Fruit fly (Drosophila melanogaster) whole organism, wandering third instar larva: ENCODE results near the gene Sry-beta.

ENCODE experiments used
- Abd-B ChIP-seq: fragments of >200 bp; optimal IDR thresholded peaks from 2 replicates; lab custom pipeline; 2017; ENCODE audit warnings: missing biosample characterization, missing genetic modification characterization
- HLH106 ChIP-seq: fragments of 200-800 bp; optimal IDR thresholded peaks from 3 replicates; lab custom pipeline; 2019; ENCODE audit warnings: missing biosample characterization, mild to moderate bottlenecking, missing genetic modification characterization, moderate library complexity
- Hr78 ChIP-seq: fragments of >200 bp; optimal IDR thresholded peaks from 2 replicates; lab custom pipeline; 2017; ENCODE audit warnings: missing biosample characterization, missing genetic modification characterization
- Myc ChIP-seq: fragments of >200 bp; optimal IDR thresholded peaks from 2 replicates; lab custom pipeline; 2017
- OdsH ChIP-seq: fragments of 200-800 bp; sonication (Bioruptor generic); optimal IDR thresholded peaks from 2 replicates; lab custom pipeline; 2016; ENCODE audit warnings: missing biosample characterization, mild to moderate bottlenecking, missing genetic modification characterization
- Sp1 ChIP-seq: fragments of 200-800 bp; sonication (Bioruptor generic); optimal IDR thresholded peaks from 3 replicates; lab custom pipeline; 2019; ENCODE audit warnings: missing biosample characterization, mild to moderate bottlenecking, missing genetic modification characterization, moderate library complexity
- dl ChIP-seq, 2 experiments: fragments of 175-275, 200-275 bp in 1 of 2; fragments of 200-275 bp in 1 of 2; sonication (Bioruptor generic); optimal IDR thresholded peaks; lab custom pipeline; 2018; ENCODE audit warnings: mild to moderate bottlenecking in 2 of 2, missing biosample characterization in 2 of 2, missing genetic modification characterization in 2 of 2, moderate library complexity in 2 of 2; ENCODE audit not compliant: partially characterized antibody in 2 of 2, insufficient read depth in 1 of 2
- fru ChIP-seq: fragments of 200-800 bp; sonication (Bioruptor generic); optimal IDR thresholded peaks from 3 replicates; lab custom pipeline; 2016; ENCODE audit warnings: missing biosample characterization, mild to moderate bottlenecking, missing genetic modification characterization
- lola ChIP-seq: fragments of >200 bp; optimal IDR thresholded peaks from 2 replicates; lab custom pipeline; 2017; ENCODE audit warnings: missing biosample characterization, missing genetic modification characterization
- pan ChIP-seq: fragments of >200 bp; optimal IDR thresholded peaks from 2 replicates; lab custom pipeline; 2017
- sv ChIP-seq: fragments of 200-800 bp; sonication (Bioruptor generic); optimal IDR thresholded peaks from 3 replicates; lab custom pipeline; 2016; ENCODE audit warnings: missing biosample characterization, missing genetic modification characterization
- usp ChIP-seq: fragments of >200 bp; optimal IDR thresholded peaks from 2 replicates; lab custom pipeline; 2017; ENCODE audit warnings: missing biosample characterization, missing genetic modification characterization

DNA sequence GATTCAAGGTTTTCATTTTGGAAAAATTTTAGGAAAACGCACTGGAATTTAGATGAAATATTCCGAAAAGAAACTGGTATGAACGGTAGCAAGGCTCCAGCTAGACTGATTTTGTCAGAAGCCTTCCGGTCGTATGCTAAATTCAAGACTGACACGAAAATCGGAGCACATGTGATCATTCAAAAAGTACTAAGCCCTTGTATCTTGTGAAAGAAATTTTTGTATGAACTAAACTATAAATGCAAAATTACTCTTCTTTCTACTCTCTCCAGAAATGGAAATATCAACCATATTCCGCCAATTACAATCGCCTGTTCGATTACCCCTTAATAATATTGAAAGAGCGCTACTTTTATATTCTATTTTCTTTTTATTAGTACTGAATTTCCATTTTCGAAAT lies 1.9 kb upstream of the Sry-beta start, which contains the start of gene ocn:
- no peak for TF ChIP-seq sv (GFP tag; lab: Kevin White, UChicago)
- no peak for TF ChIP-seq OdsH (GFP tag; lab: Kevin White, UChicago)
- no peak for TF ChIP-seq fru (GFP tag; lab: Kevin White, UChicago)
- TF ChIP-seq usp (GFP tag; lab: Kevin White, UChicago), result no peak
- no peak for TF ChIP-seq Sp1 (GFP tag; lab: Kevin White, UChicago)
- TF ChIP-seq HLH106, result no peak
- TF ChIP-seq pan, result no peak
- no peak for TF ChIP-seq dl (GFP tag; optimal IDR thresholded peaks at IDR 0.05; lab: Kevin White, UChicago; ENCODE audit: insufficient read depth in 1 of 2, partially characterized antibody in 2 of 2)
- TF ChIP-seq lola (GFP tag; lab: Kevin White, UChicago), result no peak
- TF ChIP-seq Abd-B (GFP tag; lab: Kevin White, UChicago), result no peak
- no peak for TF ChIP-seq Hr78 (GFP tag; lab: Kevin White, UChicago)
- TF ChIP-seq Myc (lab: Kevin White, UChicago), result no peak
